Fruit fly (Drosophila melanogaster) ovary, adult (tissue): ENCODE measurements around the gene CG17154.
A peak's percentile ranks its signal among the peaks of the same experiment; 100 is the strongest.

Source experiments
- CG17801 ChIP-seq: fragments of 200-800 bp; optimal IDR thresholded peaks from 2 replicates; lab custom pipeline; 2019; ENCODE audit warnings: missing biosample characterization, mild to moderate bottlenecking, missing genetic modification characterization, moderate library complexity; ENCODE audit not compliant: partially characterized antibody

The CG17154 gene

DNA sequence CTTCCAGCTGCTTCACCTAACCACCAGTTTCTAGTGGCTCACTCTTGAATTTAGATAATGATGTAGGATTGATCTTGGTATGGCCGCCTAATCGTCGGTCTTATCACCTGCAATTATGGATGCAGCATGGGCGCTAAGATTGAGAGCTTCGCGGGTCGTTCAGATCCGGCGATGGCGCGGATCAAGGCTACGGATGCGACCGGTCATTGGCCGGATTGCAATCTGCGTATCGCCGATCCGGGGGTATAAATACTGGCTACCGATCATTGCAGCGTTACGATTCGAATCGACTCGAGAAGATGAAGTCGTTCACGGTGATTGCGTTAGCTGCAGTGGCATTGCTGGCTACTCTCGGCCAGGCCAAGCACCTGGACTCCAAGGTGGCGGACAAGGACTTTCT, 40.7 kb downstream of the CG17154 start, which contains the start of gene Lsp2:
Lsp2 (plus strand) TSS at position 283 of the 400 bp plus-strand sequence.
- no peak for TF ChIP-seq CG17801 (GFP tag; lab: Kevin White, UChicago)

DNA sequence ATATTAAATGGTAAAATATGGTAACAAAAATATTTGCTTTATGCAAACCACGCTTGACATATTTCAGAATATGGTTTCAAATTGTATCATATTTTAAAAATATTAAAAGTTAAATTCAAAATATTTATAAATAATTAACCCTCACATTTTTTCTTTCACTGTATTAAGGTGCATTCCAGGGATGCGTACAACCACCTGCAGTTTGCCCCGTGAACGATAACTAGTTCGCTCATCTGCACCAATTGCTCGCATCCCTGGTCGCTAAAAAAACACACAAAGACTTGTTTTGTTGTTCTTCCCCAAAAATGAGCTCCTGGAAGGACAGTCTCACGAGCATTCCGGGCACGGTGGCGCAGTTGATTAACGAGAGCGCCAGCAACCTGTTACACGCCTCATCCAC, 43.5 kb downstream of the CG17154 start, which contains the start of gene DEF8:
DEF8 (plus strand) TSS at position 229 of the 400 bp plus-strand sequence.
- peak; percentile 86 for TF ChIP-seq CG17801 (GFP tag; lab: Kevin White, UChicago)

DNA sequence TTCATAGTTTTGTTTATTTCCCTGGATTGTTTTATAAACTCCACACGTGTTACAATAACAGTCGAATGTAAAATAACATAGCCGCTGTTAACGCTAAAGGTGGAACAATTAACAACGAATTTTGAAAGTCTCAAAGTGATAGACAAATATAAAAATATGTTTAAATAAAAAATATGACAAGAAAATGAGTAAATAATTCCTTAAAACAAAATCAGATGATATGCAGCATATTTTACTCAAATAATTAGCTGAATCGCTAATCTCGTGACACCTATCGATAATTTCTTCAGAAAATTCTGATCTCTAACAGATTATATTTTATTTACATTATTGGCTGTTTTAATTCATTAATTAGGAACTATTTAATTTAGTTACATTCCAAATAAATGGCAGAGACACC, 48.2 kb downstream of the CG17154 start, which contains the start of the genes CG5645 and Atg12:
CG5645 (minus strand) TSS at position 77 of the 400 bp plus-strand sequence.
Atg12 (plus strand) TSS at position 338 of the 400 bp plus-strand sequence.
- peak; percentile 79 for TF ChIP-seq CG17801 (GFP tag; lab: Kevin White, UChicago)

dm6 chr3L:12138113-12138899, 49.9 kb downstream of the CG17154 start, which contains the start of the genes ND-SGDH and RhoGAP68F:
Gene ND-SGDH, minus strand, starts transcription at chr3L:12138584.
Gene RhoGAP68F, plus strand, starts transcription at chr3L:12138868.
- peak; percentile 62 for TF ChIP-seq CG17801 (GFP tag; lab: Kevin White, UChicago)
